Worm (Caenorhabditis elegans) whole organism, L2 larva: ENCODE results near the gene lelo-3.
A peak's percentile ranks its signal among the peaks of the same experiment; 100 is the strongest.

Source experiments
- C34F6.9 ChIP-seq: fragments of 150-350 bp; optimal IDR thresholded peaks from 2 replicates; lab custom pipeline; 2014; ENCODE audit warnings: missing biosample characterization, missing genetic modification characterization
- F13H6.1 ChIP-seq: sonication (generic microtip); optimal IDR thresholded peaks from 2 replicates; lab custom pipeline; 2016; ENCODE audit warnings: missing genetic modification characterization, missing compliant biosample characterization
- Y55F3AM.14 ChIP-seq: fragments of 200-800 bp; sonication (Bioruptor generic); optimal IDR thresholded peaks from 2 replicates; lab custom pipeline; 2018; ENCODE audit warnings: mild to moderate bottlenecking, missing genetic modification characterization, missing compliant biosample characterization
- alr-1 ChIP-seq: fragments of 150-350 bp; optimal IDR thresholded peaks from 2 replicates; lab custom pipeline; 2014; ENCODE audit warnings: missing biosample characterization, missing genetic modification characterization
- aly-2 ChIP-seq: fragments of 150-350 bp; optimal IDR thresholded peaks from 2 replicates; lab custom pipeline; 2014; ENCODE audit warnings: missing biosample characterization, missing genetic modification characterization
- blmp-1 ChIP-seq: sonication (generic microtip); optimal IDR thresholded peaks from 2 replicates; lab custom pipeline; 2017; ENCODE audit warnings: missing genetic modification characterization, mild to moderate bottlenecking, missing compliant biosample characterization, antibody characterized with exemption, moderate library complexity; ENCODE audit not compliant: insufficient read depth
- ceh-16 ChIP-seq: fragments of 150-350 bp; optimal IDR thresholded peaks from 2 replicates; lab custom pipeline; 2014; ENCODE audit warnings: missing biosample characterization, missing genetic modification characterization
- ceh-82 ChIP-seq: fragments of 150-350 bp; optimal IDR thresholded peaks from 2 replicates; lab custom pipeline; 2014; ENCODE audit warnings: missing biosample characterization, missing genetic modification characterization
- crh-2 ChIP-seq: sonication (generic microtip); optimal IDR thresholded peaks from 2 replicates; lab custom pipeline; 2017; ENCODE audit warnings: missing biosample characterization, missing genetic modification characterization
- dmd-4 ChIP-seq: sonication (generic microtip); optimal IDR thresholded peaks from 2 replicates; lab custom pipeline; 2017; ENCODE audit warnings: missing biosample characterization, missing genetic modification characterization
- elt-3 ChIP-seq: sonication (generic microtip); optimal IDR thresholded peaks from 2 replicates; lab custom pipeline; 2017; ENCODE audit warnings: missing biosample characterization, missing genetic modification characterization
- fos-1 ChIP-seq: fragments of 150-350 bp; optimal IDR thresholded peaks from 2 replicates; lab custom pipeline; 2014; ENCODE audit warnings: missing biosample characterization, missing genetic modification characterization
- gmeb-1 ChIP-seq: fragments of 150-350 bp; optimal IDR thresholded peaks from 2 replicates; lab custom pipeline; 2014; ENCODE audit warnings: missing biosample characterization, missing genetic modification characterization
- lin-11 ChIP-seq: fragments of 150-350 bp; sonication (generic microtip); optimal IDR thresholded peaks from 2 replicates; lab custom pipeline; 2014; ENCODE audit warnings: missing biosample characterization, missing genetic modification characterization, inconsistent platforms, mixed read lengths
- lin-13 ChIP-seq: fragments of 150-350 bp; optimal IDR thresholded peaks from 2 replicates; lab custom pipeline; 2014; ENCODE audit warnings: missing biosample characterization, missing genetic modification reagents, missing genetic modification characterization
- lin-39 ChIP-seq: fragments of 150-350 bp; optimal IDR thresholded peaks from 2 replicates; lab custom pipeline; 2014; ENCODE audit warnings: missing biosample characterization, missing genetic modification reagents, missing genetic modification characterization
- lsy-2 ChIP-seq, 2 experiments: fragments of 150-350 bp in 1 of 2; sonication (generic microtip) in 1 of 2; optimal IDR thresholded peaks; 2 replicates each; lab custom pipeline; 2014 to 2017; ENCODE audit warnings: missing biosample characterization in 2 of 2, missing genetic modification characterization in 2 of 2
- mab-5 ChIP-seq: fragments of 150-350 bp; optimal IDR thresholded peaks from 2 replicates; lab custom pipeline; 2014; ENCODE audit warnings: missing biosample characterization, missing genetic modification characterization
- mbf-1 ChIP-seq: sonication (generic microtip); optimal IDR thresholded peaks from 2 replicates; lab custom pipeline; 2017; ENCODE audit warnings: missing biosample characterization, missing genetic modification characterization
- nhr-10 ChIP-seq: sonication (generic microtip); optimal IDR thresholded peaks from 2 replicates; lab custom pipeline; 2017; ENCODE audit warnings: missing biosample characterization, missing genetic modification characterization
- nhr-11 ChIP-seq: fragments of 150-350 bp; optimal IDR thresholded peaks from 2 replicates; lab custom pipeline; 2014; ENCODE audit warnings: missing biosample characterization, missing genetic modification characterization
- nhr-12 ChIP-seq: fragments of 150-350 bp; optimal IDR thresholded peaks from 2 replicates; lab custom pipeline; 2014; ENCODE audit warnings: missing biosample characterization, missing genetic modification characterization
- nhr-129 ChIP-seq: fragments of 150-350 bp; optimal IDR thresholded peaks from 2 replicates; lab custom pipeline; 2014; ENCODE audit warnings: missing biosample characterization, missing genetic modification characterization
- nhr-237 ChIP-seq: fragments of 150-350 bp; optimal IDR thresholded peaks from 2 replicates; lab custom pipeline; 2014; ENCODE audit warnings: missing biosample characterization, missing genetic modification characterization
- nhr-25 ChIP-seq: fragments of 150-350 bp; sonication (generic microtip); optimal IDR thresholded peaks from 3 replicates; lab custom pipeline; 2014; ENCODE audit warnings: missing biosample characterization, missing genetic modification characterization
- nhr-6 ChIP-seq: fragments of 150-350 bp; optimal IDR thresholded peaks from 2 replicates; lab custom pipeline; 2014; ENCODE audit warnings: missing biosample characterization, missing genetic modification characterization
- nhr-77 ChIP-seq: fragments of 150-350 bp; optimal IDR thresholded peaks from 2 replicates; lab custom pipeline; 2014; ENCODE audit warnings: missing biosample characterization, missing genetic modification characterization
- peb-1 ChIP-seq: fragments of 150-350 bp; optimal IDR thresholded peaks from 2 replicates; lab custom pipeline; 2014; ENCODE audit warnings: missing biosample characterization, missing genetic modification characterization
- skn-1 ChIP-seq: sonication (generic microtip); optimal IDR thresholded peaks from 2 replicates; lab custom pipeline; 2017; ENCODE audit warnings: missing biosample characterization, missing genetic modification characterization
- sma-3 ChIP-seq: sonication (generic microtip); optimal IDR thresholded peaks from 2 replicates; lab custom pipeline; 2016; ENCODE audit warnings: missing genetic modification reagents, missing genetic modification characterization, missing compliant biosample characterization
- sma-9 ChIP-seq, 2 experiments: fragments of 150-350 bp in 1 of 2; sonication (generic microtip) in 1 of 2; optimal IDR thresholded peaks; 2 replicates each; lab custom pipeline; 2014 to 2016; ENCODE audit warnings: missing genetic modification characterization in 2 of 2, mild to moderate bottlenecking in 1 of 2, missing biosample characterization in 1 of 2, missing compliant biosample characterization in 1 of 2, missing genetic modification reagents in 1 of 2, moderate library complexity in 1 of 2
- unc-55 ChIP-seq: fragments of 150-350 bp; sonication (generic microtip); optimal IDR thresholded peaks from 3 replicates; lab custom pipeline; 2014; ENCODE audit warnings: missing biosample characterization, missing genetic modification reagents, missing genetic modification characterization
- unc-62 ChIP-seq: fragments of 150-350 bp; optimal IDR thresholded peaks from 2 replicates; lab custom pipeline; 2014; ENCODE audit warnings: missing biosample characterization, missing genetic modification reagents, missing genetic modification characterization
- zag-1 ChIP-seq: fragments of 150-350 bp; optimal IDR thresholded peaks from 2 replicates; lab custom pipeline; 2014; ENCODE audit warnings: missing biosample characterization, missing genetic modification characterization
- ztf-1 ChIP-seq: fragments of 200-800 bp; sonication (Bioruptor generic); conservative IDR thresholded peaks from 2 replicates; pipeline ENCODE4 v1.3.6; 2022; ENCODE audit warnings: missing genetic modification characterization, missing compliant biosample characterization
- ztf-11 ChIP-seq: sonication (generic microtip); optimal IDR thresholded peaks from 2 replicates; lab custom pipeline; 2017; ENCODE audit warnings: missing biosample characterization, missing genetic modification characterization

lelo-3 gene

DNA sequence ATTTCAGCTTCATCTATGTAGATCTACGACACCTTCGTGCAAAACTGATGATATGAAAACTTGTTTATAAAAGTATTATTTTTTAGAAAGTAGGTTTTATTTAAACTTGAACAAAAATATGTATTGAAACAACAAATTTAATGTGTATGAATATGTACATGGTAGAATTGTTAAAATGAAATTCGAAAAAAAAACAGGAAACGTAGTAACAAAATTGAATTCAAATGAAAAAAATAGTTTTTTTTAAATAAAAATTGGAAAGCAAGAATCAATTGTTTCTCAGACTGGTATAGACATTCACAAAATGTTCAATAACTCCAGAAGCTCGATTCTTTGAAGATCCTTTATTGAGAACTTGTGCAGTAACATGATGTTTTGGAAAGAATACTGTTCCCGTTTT is 1.6 kb downstream of the lelo-3 start:
- TF ChIP-seq ztf-1 = no peak
- no peak for TF ChIP-seq elt-3
- TF ChIP-seq ztf-11 (tag; lab: Kevin White, UChicago) = no peak
- TF ChIP-seq sma-3 (GFP tag; lab: Kevin White, UChicago) = no peak
- no peak for TF ChIP-seq zag-1 (tag; lab: Kevin White, UChicago)
- no peak for TF ChIP-seq sma-9 (GFP tag; optimal IDR thresholded peaks at IDR 0.05; lab: Kevin White, UChicago)
- TF ChIP-seq sma-9 (tag; optimal IDR thresholded peaks at IDR 0.05; lab: Kevin White, UChicago) = no peak
- TF ChIP-seq lin-39 (tag; lab: Kevin White, UChicago) = no peak
- TF ChIP-seq nhr-77 (tag; lab: Kevin White, UChicago) = no peak
- no peak for TF ChIP-seq aly-2 (tag; lab: Kevin White, UChicago)
- TF ChIP-seq lin-11 (tag; lab: Kevin White, UChicago) = no peak
- no peak for TF ChIP-seq gmeb-1
- no peak for TF ChIP-seq Y55F3AM.14 (GFP tag; lab: Kevin White, UChicago)
- TF ChIP-seq nhr-237 = no peak
- TF ChIP-seq lsy-2 (tag; optimal IDR thresholded peaks at IDR 0.05; lab: Kevin White, UChicago) = no peak
- TF ChIP-seq C34F6.9 = no peak
- no peak for TF ChIP-seq unc-62 (GFP tag; lab: Kevin White, UChicago)
- TF ChIP-seq nhr-12 (tag; lab: Kevin White, UChicago) = no peak
- TF ChIP-seq nhr-6 = no peak

DNA sequence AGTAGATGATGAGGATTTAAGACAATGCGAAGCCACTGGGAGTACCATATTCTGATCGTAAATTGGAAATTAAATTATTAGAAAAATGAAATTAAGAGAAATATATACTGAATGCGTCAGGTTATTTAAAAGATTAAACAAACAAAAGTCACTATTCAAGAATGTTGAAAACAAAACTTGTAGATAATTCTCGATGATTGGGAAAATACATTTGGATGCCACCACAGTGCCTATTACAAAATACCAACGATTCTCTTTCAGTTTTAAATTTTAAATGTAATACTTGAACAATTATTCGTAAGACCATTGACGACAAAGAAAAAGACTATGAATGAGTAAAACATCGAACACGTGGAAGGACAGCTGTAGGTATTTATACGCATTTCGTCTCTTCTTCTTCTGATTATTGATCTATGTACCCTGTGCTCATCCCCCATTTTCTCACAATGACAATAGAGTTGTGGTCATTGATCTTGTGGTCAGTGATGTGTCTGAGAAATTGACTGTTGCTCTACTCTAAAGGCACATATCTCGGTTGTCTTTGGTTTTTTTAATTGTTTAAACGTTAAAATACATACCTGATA is 2.4 kb downstream of the lelo-3 start, which contains the start of gene C09B8.4:
TSS of gene C09B8.4 (minus strand) at position 51 of the 584 bp plus-strand sequence.
- TF ChIP-seq nhr-129 (peak; percentile 61), mbf-1 (tag; lab: Kevin White, UChicago) (no peak), dmd-4 (no peak), sma-3 (GFP tag; lab: Kevin White, UChicago) (no peak), sma-9 (GFP tag; optimal IDR thresholded peaks at IDR 0.05; lab: Kevin White, UChicago) (peak; percentile 71), sma-9 (tag; optimal IDR thresholded peaks at IDR 0.05; lab: Kevin White, UChicago) (no peak), crh-2 (tag; lab: Kevin White, UChicago) (peak; percentile 13), blmp-1 (tag; lab: Kevin White, UChicago) (no peak), nhr-11 (tag; lab: Kevin White, UChicago) (no peak), peb-1 (tag; lab: Kevin White, UChicago) (no peak), ceh-82 (tag; lab: Kevin White, UChicago) (no peak), C34F6.9 (no peak), ztf-1 (no peak), lsy-2 (tag; optimal IDR thresholded peaks at IDR 0.05; lab: Kevin White, UChicago) (peak in 1 of 2 experiments; percentile 26), F13H6.1 (tag; lab: Kevin White, UChicago) (peak; percentile 65)

DNA sequence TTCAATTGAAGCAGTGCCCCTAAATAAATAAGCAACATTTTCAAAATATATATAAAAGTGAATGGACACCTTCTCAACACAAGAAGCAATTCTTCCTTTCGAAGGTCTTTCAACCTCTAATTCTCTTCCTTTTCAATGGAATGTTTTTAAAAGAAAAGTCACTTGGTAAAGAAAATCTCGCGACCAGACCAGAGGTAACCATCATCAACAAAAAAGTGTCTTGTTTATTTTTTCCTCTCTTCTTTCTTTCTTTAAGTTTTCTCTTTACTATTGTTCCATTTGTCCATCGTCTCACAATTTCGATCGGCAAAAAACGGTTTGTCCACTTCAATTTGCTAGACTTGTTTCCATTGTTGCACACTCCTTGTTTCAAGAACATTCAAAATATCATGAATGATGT is 7.3 kb downstream of the lelo-3 start, which contains the start of gene C09B8.8:
TSS of gene C09B8.8 (plus strand) at position 397 of the 400 bp plus-strand sequence.
- TF ChIP-seq unc-55 (GFP tag; lab: Kevin White, UChicago) (no peak), unc-62 (GFP tag; lab: Kevin White, UChicago) (no peak), nhr-11 (tag; lab: Kevin White, UChicago) (no peak), skn-1 (no peak), sma-3 (GFP tag; lab: Kevin White, UChicago) (no peak), ceh-16 (tag; lab: Kevin White, UChicago) (no peak), fos-1 (tag; lab: Kevin White, UChicago) (no peak), nhr-25 (tag; lab: Kevin White, UChicago) (peak; percentile 35)

DNA sequence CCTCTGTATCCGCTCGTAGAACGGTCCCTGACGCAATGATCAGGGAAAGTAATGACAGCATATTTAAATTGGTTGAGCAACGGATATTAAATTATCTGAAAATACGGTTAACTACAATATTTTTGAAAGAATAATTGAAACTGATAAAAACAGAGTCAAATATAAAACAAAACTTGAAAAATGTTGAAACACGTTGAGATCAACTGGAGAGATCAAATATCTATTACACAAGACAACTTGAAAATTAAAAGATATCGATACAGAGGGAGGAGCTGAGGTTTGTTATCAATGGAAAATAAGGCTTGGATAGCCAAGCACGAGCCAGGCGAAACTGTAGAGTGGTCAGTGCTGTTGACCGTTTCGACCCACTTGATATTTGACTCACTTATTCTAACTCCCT is 11.8 kb downstream of the lelo-3 start, which contains the start of gene C09B8.3:
TSS of gene C09B8.3 (minus strand) at position 101 of the 400 bp plus-strand sequence.
- TF ChIP-seq fos-1 (tag; lab: Kevin White, UChicago) = no peak
- TF ChIP-seq blmp-1 (tag; lab: Kevin White, UChicago) = no peak
- TF ChIP-seq crh-2 (tag; lab: Kevin White, UChicago) = no peak
- TF ChIP-seq nhr-237 = no peak
- no peak for TF ChIP-seq mab-5
- no peak for TF ChIP-seq unc-55 (GFP tag; lab: Kevin White, UChicago)
- TF ChIP-seq nhr-10 (tag; lab: Kevin White, UChicago) = no peak
- TF ChIP-seq elt-3 = no peak
- no peak for TF ChIP-seq ceh-82 (tag; lab: Kevin White, UChicago)
- no peak for TF ChIP-seq lin-39 (tag; lab: Kevin White, UChicago)
- TF ChIP-seq nhr-129 = no peak
- TF ChIP-seq alr-1 (tag; lab: Kevin White, UChicago) = no peak
- no peak for TF ChIP-seq lin-13 (GFP tag; lab: Kevin White, UChicago)
